Worm (Caenorhabditis elegans) whole organism, early embryonic: ENCODE measurements around the gene F14D7.14.

ENCODE experiments used
- ama-1 ChIP-seq: fragments of 150-350 bp; optimal IDR thresholded peaks from 2 replicates; lab custom pipeline; 2014
- ceh-13 ChIP-seq: fragments of 200-800 bp; sonication (Bioruptor generic); optimal IDR thresholded peaks from 2 replicates; lab custom pipeline; 2018; ENCODE audit warnings: mild to moderate bottlenecking, missing genetic modification characterization, missing compliant biosample characterization
- flt-1 ChIP-seq: fragments of 200-800 bp; sonication (Bioruptor generic); IDR thresholded peaks from 2 replicates; pipeline ENCODE4 v1.3.6; 2022; ENCODE audit warnings: missing genetic modification characterization, missing compliant biosample characterization
- scrt-1 ChIP-seq: fragments of 200-800 bp; sonication (Bioruptor generic); IDR thresholded peaks from 2 replicates; pipeline ENCODE4 v1.3.6; 2022; ENCODE audit warnings: missing genetic modification characterization, missing compliant biosample characterization
- sea-1 ChIP-seq: fragments of 200-800 bp; sonication (Bioruptor generic); conservative IDR thresholded peaks from 2 replicates; pipeline ENCODE4 v1.3.6; 2022; ENCODE audit warnings: missing genetic modification characterization, missing compliant biosample characterization

ce11 chrV:14334901-14335300 is 25.2 kb downstream of the F14D7.14 start, which contains the start of gene srm-5:
- TF ChIP-seq scrt-1 (GFP tag; lab: Robert Waterston, UW) (no peak), ceh-13 (GFP tag; lab: Kevin White, UChicago) (no peak), sea-1 (GFP tag; lab: Robert Waterston, UW) (no peak), ama-1 (lab: Kevin White, UChicago) (no peak), flt-1 (GFP tag; lab: Robert Waterston, UW) (no peak)
